Fruit fly (Drosophila melanogaster): ENCODE measurements around the gene SH3PX1.

DNA sequence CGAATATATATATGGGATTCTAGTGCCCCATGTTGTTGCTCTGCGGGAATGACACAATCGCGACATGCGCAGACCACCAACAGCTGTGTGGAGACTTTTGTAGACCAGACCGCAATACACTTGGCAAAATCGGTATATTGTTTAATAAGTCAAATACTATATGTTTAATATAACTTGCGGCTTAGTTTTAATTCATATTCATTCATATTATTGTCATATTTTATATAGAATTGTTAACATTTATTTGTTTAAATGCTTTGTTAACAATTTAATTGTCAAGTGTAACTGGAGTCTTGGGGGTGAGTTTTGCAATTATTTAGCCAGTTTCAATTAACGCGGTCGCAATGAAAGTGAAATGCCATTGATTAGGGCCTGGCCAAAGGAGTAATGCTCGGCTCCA lies 26.0 kb upstream of the SH3PX1 start:
- TF ChIP-seq CG4496 (GFP tag; IDR thresholded peaks at IDR 0.05) (peak; percentile 63; the same call in 2 of the 3 replicates), Pif1B (GFP tag; optimal IDR thresholded peaks at IDR 0.05) (peak; percentile 15)

Measured in whole organism, pupa.